Fruit fly (Drosophila melanogaster) whole organism, embryonic: ENCODE data around the gene Sfp93F.
A peak's percentile ranks its signal among the peaks of the same experiment; 100 is the strongest.

ENCODE experiments used
- Ada2b ChIP-seq: fragments of 200-800 bp; sonication (Bioruptor generic); IDR thresholded peaks from 2 replicates; pipeline ENCODE4 v1.3.6; 2022; ENCODE audit warnings: missing biosample characterization, missing genetic modification characterization
- Blimp-1 ChIP-seq: fragments of 200-800 bp; sonication (Bioruptor generic); optimal IDR thresholded peaks from 3 replicates; lab custom pipeline; 2018; ENCODE audit warnings: missing biosample characterization, missing genetic modification characterization, mild to moderate bottlenecking, moderate library complexity, missing genetic modification reagents
- CG10321 ChIP-seq: fragments of 200-800 bp; sonication (Bioruptor generic); IDR thresholded peaks from 2 replicates; pipeline ENCODE4 v1.3.6; 2022; ENCODE audit warnings: missing biosample characterization, missing genetic modification characterization
- CG10543 ChIP-seq: fragments of 200-800 bp; sonication (Bioruptor generic); optimal IDR thresholded peaks from 3 replicates; lab custom pipeline; 2017; ENCODE audit warnings: missing biosample characterization, mild to moderate bottlenecking, missing genetic modification characterization, moderate library complexity
- CG10565 ChIP-seq: fragments of 200-800 bp; sonication (Bioruptor generic); optimal IDR thresholded peaks from 3 replicates; lab custom pipeline; 2016; ENCODE audit warnings: missing biosample characterization, mild to moderate bottlenecking, missing genetic modification characterization
- CG11723 ChIP-seq: fragments of 200-800 bp; sonication (Bioruptor generic); optimal IDR thresholded peaks from 2 replicates; lab custom pipeline; 2017; ENCODE audit warnings: missing biosample characterization, mild to moderate bottlenecking, missing genetic modification characterization
- CG13287 ChIP-seq: fragments of 200-800 bp; sonication (Bioruptor generic); IDR thresholded peaks from 2 replicates; pipeline ENCODE4 v1.3.6; 2022; ENCODE audit warnings: missing biosample characterization, missing genetic modification characterization; ENCODE audit not compliant: partially characterized antibody
- CG13624 ChIP-seq: fragments of 200-800 bp; sonication (Bioruptor generic); optimal IDR thresholded peaks from 2 replicates; lab custom pipeline; 2016; ENCODE audit warnings: missing biosample characterization, missing genetic modification characterization
- CG15011 ChIP-seq: fragments of 200-800 bp; sonication (Bioruptor generic); optimal IDR thresholded peaks from 3 replicates; lab custom pipeline; 2018; ENCODE audit warnings: missing biosample characterization, mild to moderate bottlenecking, missing genetic modification characterization
- CG15601 ChIP-seq: fragments of 200-800 bp; sonication (Bioruptor generic); optimal IDR thresholded peaks from 3 replicates; lab custom pipeline; 2019; ENCODE audit warnings: missing biosample characterization, mild to moderate bottlenecking, missing genetic modification characterization, moderate library complexity
- CG16813 ChIP-seq: fragments of 200-800 bp; sonication (Bioruptor generic); IDR thresholded peaks from 3 replicates; pipeline ENCODE4 v1.3.6; 2022; ENCODE audit warnings: missing biosample characterization, missing genetic modification characterization; ENCODE audit not compliant: partially characterized antibody
- CG17186 ChIP-seq: fragments of 200-800 bp; sonication (Bioruptor generic); optimal IDR thresholded peaks from 3 replicates; lab custom pipeline; 2017; ENCODE audit warnings: missing biosample characterization, missing genetic modification reagents, missing genetic modification characterization
- CG18011 ChIP-seq: fragments of 200-800 bp; sonication (Bioruptor generic); optimal IDR thresholded peaks from 2 replicates; lab custom pipeline; 2017; ENCODE audit warnings: missing biosample characterization, missing genetic modification characterization, mild to moderate bottlenecking, moderate library complexity, missing genotype
- CG30403 ChIP-seq: fragments of 200-800 bp; sonication (Bioruptor generic); optimal IDR thresholded peaks from 3 replicates; lab custom pipeline; 2016; ENCODE audit warnings: missing biosample characterization, missing genetic modification characterization
- CG7271 ChIP-seq: fragments of 200-800 bp; sonication (Bioruptor generic); optimal IDR thresholded peaks from 2 replicates; lab custom pipeline; 2018; ENCODE audit warnings: missing biosample characterization, mild to moderate bottlenecking, missing genetic modification characterization, moderate library complexity
- CG7556 ChIP-seq: fragments of 200-800 bp; sonication (Bioruptor generic); optimal IDR thresholded peaks from 2 replicates; lab custom pipeline; 2017; ENCODE audit warnings: missing biosample characterization, mild to moderate bottlenecking, missing genetic modification characterization
- CG8924 ChIP-seq: fragments of 200-800 bp; optimal IDR thresholded peaks from 3 replicates; lab custom pipeline; 2019; ENCODE audit warnings: missing biosample characterization, mild to moderate bottlenecking, missing genetic modification characterization, moderate library complexity
- CG9797 ChIP-seq: fragments of 200-800 bp; sonication (Bioruptor generic); optimal IDR thresholded peaks from 3 replicates; lab custom pipeline; 2018; ENCODE audit warnings: missing biosample characterization, mild to moderate bottlenecking, missing genetic modification characterization
- CG9932 ChIP-seq: fragments of 200-800 bp; sonication (Bioruptor generic); IDR thresholded peaks from 2 replicates; pipeline ENCODE4 v1.3.6; 2022; ENCODE audit warnings: missing biosample characterization, missing genetic modification characterization
- Chrac-16 ChIP-seq: fragments of 200-800 bp; sonication (Bioruptor generic); optimal IDR thresholded peaks from 3 replicates; lab custom pipeline; 2016; ENCODE audit warnings: missing biosample characterization, missing genetic modification characterization
- CoRest ChIP-seq: fragments of 200-800 bp; sonication (Bioruptor generic); optimal IDR thresholded peaks from 3 replicates; lab custom pipeline; 2018; ENCODE audit warnings: missing biosample characterization, mild to moderate bottlenecking, missing genetic modification characterization, moderate library complexity
- Dip2 ChIP-seq: fragments of 200-800 bp; sonication (Bioruptor generic); IDR thresholded peaks from 2 replicates; pipeline ENCODE4 v1.3.6; 2022; ENCODE audit warnings: missing biosample characterization, missing genetic modification characterization
- Dp ChIP-seq: fragments of 200-800 bp; sonication (Bioruptor generic); optimal IDR thresholded peaks from 2 replicates; lab custom pipeline; 2018; ENCODE audit warnings: missing biosample characterization, mild to moderate bottlenecking, missing genetic modification characterization, moderate library complexity
- Fer1 ChIP-seq: fragments of 200-800 bp; sonication (Bioruptor generic); optimal IDR thresholded peaks from 2 replicates; lab custom pipeline; 2017; ENCODE audit warnings: missing biosample characterization, mild to moderate bottlenecking, missing genetic modification characterization
- HLH3B ChIP-seq: fragments of 200-800 bp; sonication (Bioruptor generic); IDR thresholded peaks from 2 replicates; pipeline ENCODE4 v1.3.6; 2022; ENCODE audit warnings: missing biosample characterization, missing genetic modification characterization
- HmgD ChIP-seq: fragments of 200-800 bp; sonication (Bioruptor generic); optimal IDR thresholded peaks from 3 replicates; lab custom pipeline; 2016; ENCODE audit warnings: missing biosample characterization, missing genetic modification characterization
- Hmr ChIP-seq: fragments of 200-800 bp; sonication (Bioruptor generic); optimal IDR thresholded peaks from 3 replicates; lab custom pipeline; 2017; ENCODE audit warnings: mild to moderate bottlenecking, missing biosample characterization, missing genetic modification reagents, missing genetic modification characterization
- Kr ChIP-seq: fragments of 200-800 bp; sonication (Bioruptor generic); optimal IDR thresholded peaks from 2 replicates; lab custom pipeline; 2017; ENCODE audit warnings: missing biosample characterization, mild to moderate bottlenecking, missing genetic modification characterization
- NC2α ChIP-seq: fragments of 200-800 bp; sonication (Bioruptor generic); optimal IDR thresholded peaks from 2 replicates; lab custom pipeline; 2016; ENCODE audit warnings: missing biosample characterization, missing genetic modification characterization
- Rfx ChIP-seq: fragments of 200-800 bp; sonication (Bioruptor generic); IDR thresholded peaks from 2 replicates; pipeline ENCODE4 v1.3.6; 2022; ENCODE audit warnings: missing biosample characterization, missing genetic modification characterization
- Trl ChIP-seq, 3 experiments: fragments of >200 bp in 2 of 3; fragments of 200-800 bp in 1 of 3; sonication (Bioruptor generic) in 1 of 3; optimal IDR thresholded peaks; 2 replicates in 1 of 3; 3 replicates in 2 of 3; lab custom pipeline; 2016 to 2017; ENCODE audit warnings: missing biosample characterization in 1 of 3, missing genetic modification characterization in 1 of 3
- Usf ChIP-seq: fragments of 200-800 bp; sonication (Bioruptor generic); optimal IDR thresholded peaks from 2 replicates; lab custom pipeline; 2017; ENCODE audit warnings: missing genotype, missing biosample characterization, missing genetic modification characterization
- da ChIP-seq: fragments of 200-800 bp; sonication (Bioruptor generic); optimal IDR thresholded peaks from 2 replicates; lab custom pipeline; 2016; ENCODE audit warnings: missing biosample characterization, missing genetic modification characterization
- danr ChIP-seq: fragments of 200-800 bp; sonication (Bioruptor generic); IDR thresholded peaks from 2 replicates; pipeline ENCODE4 v1.3.6; 2022; ENCODE audit warnings: missing biosample characterization, missing genetic modification characterization
- dmrt99B ChIP-seq: fragments of 200-800 bp; sonication (Bioruptor generic); optimal IDR thresholded peaks from 2 replicates; lab custom pipeline; 2018; ENCODE audit warnings: missing biosample characterization, mild to moderate bottlenecking, missing genetic modification characterization, moderate library complexity
- dysf ChIP-seq: fragments of 200-800 bp; sonication (Bioruptor generic); IDR thresholded peaks from 3 replicates; pipeline ENCODE4 v1.3.6; 2022; ENCODE audit warnings: missing biosample characterization, missing genetic modification characterization
- grau ChIP-seq: fragments of 200-800 bp; optimal IDR thresholded peaks from 3 replicates; lab custom pipeline; 2019; ENCODE audit warnings: missing biosample characterization, mild to moderate bottlenecking, missing genetic modification characterization, moderate library complexity
- grn ChIP-seq: fragments of 200-800 bp; sonication (Bioruptor generic); optimal IDR thresholded peaks from 3 replicates; lab custom pipeline; 2017; ENCODE audit warnings: missing biosample characterization, missing genetic modification characterization
- gsb-n ChIP-seq: fragments of 200-800 bp; sonication (Bioruptor generic); optimal IDR thresholded peaks from 3 replicates; lab custom pipeline; 2018; ENCODE audit warnings: missing biosample characterization, mild to moderate bottlenecking, missing genetic modification characterization
- kay ChIP-seq: fragments of 200-800 bp; sonication (Bioruptor generic); optimal IDR thresholded peaks from 2 replicates; lab custom pipeline; 2016; ENCODE audit warnings: missing biosample characterization, missing genetic modification characterization
- luna ChIP-seq: fragments of 200-800 bp; sonication (Bioruptor generic); optimal IDR thresholded peaks from 2 replicates; lab custom pipeline; 2016; ENCODE audit warnings: missing biosample characterization, missing genetic modification characterization
- mam ChIP-seq: fragments of 200-800 bp; sonication (Bioruptor generic); optimal IDR thresholded peaks from 3 replicates; lab custom pipeline; 2016; ENCODE audit warnings: missing biosample characterization, missing genetic modification characterization
- scrt ChIP-seq: fragments of 200-800 bp; sonication (Bioruptor generic); optimal IDR thresholded peaks from 2 replicates; lab custom pipeline; 2018; ENCODE audit warnings: missing biosample characterization, mild to moderate bottlenecking, missing genetic modification characterization, moderate library complexity
- shn ChIP-seq: fragments of 200-800 bp; sonication (Bioruptor generic); optimal IDR thresholded peaks from 3 replicates; lab custom pipeline; 2016; ENCODE audit warnings: missing biosample characterization, missing genetic modification characterization
- stwl ChIP-seq: fragments of 200-800 bp; sonication (Bioruptor generic); optimal IDR thresholded peaks from 3 replicates; lab custom pipeline; 2018; ENCODE audit warnings: missing biosample characterization, mild to moderate bottlenecking, missing genetic modification characterization, moderate library complexity
- tna ChIP-seq: fragments of 200-800 bp; sonication (Bioruptor generic); IDR thresholded peaks from 2 replicates; pipeline ENCODE4 v1.3.6; 2022; ENCODE audit warnings: missing biosample characterization, missing genetic modification characterization; ENCODE audit not compliant: partially characterized antibody
- tup ChIP-seq: fragments of 200-800 bp; sonication (Bioruptor generic); optimal IDR thresholded peaks from 2 replicates; lab custom pipeline; 2016; ENCODE audit warnings: missing biosample characterization, mild to moderate bottlenecking, missing genetic modification characterization, moderate library complexity
- usp ChIP-seq: fragments of >200 bp; optimal IDR thresholded peaks from 2 replicates; lab custom pipeline; 2017; ENCODE audit warnings: missing biosample characterization, missing genetic modification characterization
- z ChIP-seq: fragments of 200-800 bp; sonication (Bioruptor generic); IDR thresholded peaks from 3 replicates; pipeline ENCODE4 v1.3.6; 2022; ENCODE audit warnings: missing biosample characterization, missing genetic modification characterization
- zf30C ChIP-seq: fragments of 200-800 bp; sonication (Bioruptor generic); optimal IDR thresholded peaks from 3 replicates; lab custom pipeline; 2018; ENCODE audit warnings: missing biosample characterization, mild to moderate bottlenecking, missing genetic modification characterization

Sfp93F gene

dm6 chr3R:21719934-21720431, 16.1 kb downstream of the Sfp93F start (continued):
- TF ChIP-seq mam (GFP tag; lab: Kevin White, UChicago) (peak; percentile 41), CG15011 (GFP tag; lab: Kevin White, UChicago) (peak; percentile 6), shn (GFP tag; lab: Kevin White, UChicago) (no peak), Blimp-1 (GFP tag; lab: Kevin White, UChicago) (peak; percentile 48), CG10543 (GFP tag; lab: Kevin White, UChicago) (no peak), Fer1 (GFP tag; lab: Kevin White, UChicago) (no peak), CG7271 (no peak), tna (no peak), Dp (GFP tag; lab: Kevin White, UChicago) (no peak), luna (GFP tag; lab: Kevin White, UChicago) (no peak), dmrt99B (tag; lab: Kevin White, UChicago) (peak; percentile 59), tup (GFP tag; lab: Kevin White, UChicago) (no peak), da (no peak), z (GFP tag; lab: Robert Waterston, UW) (no peak), CG13624 (GFP tag; lab: Kevin White, UChicago) (peak; percentile 25), gsb-n (tag; lab: Kevin White, UChicago) (no peak), usp (no peak), CG17186 (no peak), CG10565 (GFP tag; lab: Kevin White, UChicago) (no peak), CG16813 (GFP tag; lab: Robert Waterston, UW) (no peak), CG9932 (peak; percentile 56; the same call in 1 of the 2 replicates), grau (peak; percentile 53), grn (no peak), Hmr (peak; percentile 37), Chrac-16 (peak; percentile 24), danr (no peak), CG18011 (peak; percentile 31), Kr (GFP tag; lab: Kevin White, UChicago) (no peak), CG30403 (peak; percentile 65), CG10321 (GFP tag; lab: Robert Waterston, UW) (no peak), Usf (GFP tag; lab: Kevin White, UChicago) (no peak), scrt (GFP tag; lab: Kevin White, UChicago) (no peak), Dip2 (GFP tag; lab: Robert Waterston, UW) (no peak), kay (GFP tag; lab: Kevin White, UChicago) (no peak), CG13287 (GFP tag; lab: Robert Waterston, UW) (no peak), HLH3B (peak; percentile 49; the same call in 1 of the 2 replicates), CG9797 (GFP tag; lab: Kevin White, UChicago) (no peak), Ada2b (GFP tag; lab: Robert Waterston, UW) (0 out of 2 replicates have a peak, but pooled peaks have one; percentile 31), dysf (GFP tag; lab: Robert Waterston, UW) (peak; percentile 45; the same call in 1 of the 3 replicates), CoRest (tag; lab: Kevin White, UChicago) (peak; percentile 58), CG15601 (tag; lab: Kevin White, UChicago) (no peak), HmgD (no peak), CG7556 (GFP tag; lab: Kevin White, UChicago) (no peak), CG8924 (tag; lab: Kevin White, UChicago) (no peak), zf30C (GFP tag; lab: Kevin White, UChicago) (no peak), stwl (tag; lab: Kevin White, UChicago) (no peak), NC2α (GFP tag; lab: Kevin White, UChicago) (no peak), CG11723 (GFP tag; lab: Kevin White, UChicago) (peak; percentile 12), Rfx (GFP tag; lab: Robert Waterston, UW) (peak; percentile 55), Trl (optimal IDR thresholded peaks at IDR 0.05; lab: Kevin White, UChicago) (peak; percentile 59 to 73), Trl (GFP tag; optimal IDR thresholded peaks at IDR 0.05; lab: Kevin White, UChicago) (peak; percentile 27)
